Worm (Caenorhabditis elegans) whole organism, L4 larva: ENCODE measurements around the gene T05C1.2.

Source experiments
- nhr-28 ChIP-seq: fragments of 150-350 bp; optimal IDR thresholded peaks from 2 replicates; lab custom pipeline; 2014; ENCODE audit warnings: missing biosample characterization, missing genetic modification characterization
- unc-130 ChIP-seq: sonication (generic microtip); optimal IDR thresholded peaks from 2 replicates; lab custom pipeline; 2016; ENCODE audit warnings: missing genetic modification reagents, missing genetic modification characterization, missing compliant biosample characterization

DNA sequence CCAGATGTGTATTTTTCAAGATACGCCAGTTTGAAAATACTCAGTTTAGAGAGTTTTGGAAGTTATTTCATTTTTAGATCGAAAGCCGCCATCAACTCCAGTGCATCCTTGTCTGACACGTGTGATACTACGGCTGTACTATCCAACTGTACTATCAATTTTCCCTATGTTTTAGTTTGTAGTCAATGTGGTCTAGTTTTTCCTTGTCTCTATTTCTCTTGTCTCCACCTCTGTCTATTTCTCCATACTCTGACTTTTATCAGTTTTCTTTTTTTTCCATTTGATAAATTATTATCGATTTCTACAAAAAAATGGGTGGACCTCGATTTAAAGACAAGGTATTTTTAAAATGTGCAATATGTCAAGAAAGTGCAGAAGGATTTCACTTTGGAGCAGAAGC lies 43.3 kb downstream of the T05C1.2 start, which contains the start of gene nhr-16:
- TF ChIP-seq unc-130 (GFP tag; lab: Kevin White, UChicago) (no peak), nhr-28 (tag; lab: Kevin White, UChicago) (peak; percentile 94)
